Fruit fly (Drosophila melanogaster): ENCODE data around the gene mrt.

- TF ChIP-seq CG34422 (GFP tag; IDR thresholded peaks at IDR 0.05) (no peak), CG13775 (GFP tag; optimal IDR thresholded peaks at IDR 0.05) (no peak), CG12942 (GFP tag; optimal IDR thresholded peaks at IDR 0.05) (no peak), wdn (GFP tag; IDR thresholded peaks at IDR 0.05) (no peak), gro (GFP tag; optimal IDR thresholded peaks at IDR 0.05) (no peak)
Observed at dm6 chr3R:27294113-27294512, 11.7 kb upstream of the mrt start.
